Worm (Caenorhabditis elegans) whole organism, midembryonic: ENCODE measurements around the gene pkc-3.

Source experiments
- T22C8.4 ChIP-seq: fragments of 200-800 bp; sonication (Bioruptor generic); IDR thresholded peaks from 2 replicates; pipeline ENCODE4 v1.3.6; 2022; ENCODE audit warnings: missing genetic modification characterization, missing compliant biosample characterization
- cog-1 ChIP-seq: sonication (generic microtip); optimal IDR thresholded peaks from 2 replicates; lab custom pipeline; 2016; ENCODE audit warnings: missing genetic modification characterization, missing compliant biosample characterization
- flt-1 ChIP-seq: fragments of 200-800 bp; sonication (Bioruptor generic); IDR thresholded peaks from 2 replicates; pipeline ENCODE4 v1.3.6; 2022; ENCODE audit warnings: missing genetic modification characterization, missing compliant biosample characterization
- klf-2 ChIP-seq: fragments of 200-800 bp; sonication (Bioruptor generic); conservative IDR thresholded peaks from 2 replicates; pipeline ENCODE4 v1.3.6; 2022; ENCODE audit warnings: missing genetic modification reagents, missing genetic modification characterization, missing compliant biosample characterization
- med-1 ChIP-seq: sonication (generic microtip); optimal IDR thresholded peaks from 2 replicates; lab custom pipeline; 2017; ENCODE audit warnings: missing genetic modification characterization, mild to moderate bottlenecking, missing compliant biosample characterization, antibody characterized with exemption, missing genetic modification reagents; ENCODE audit not compliant: insufficient read depth
- ref-1 ChIP-seq: fragments of 200-800 bp; sonication (Bioruptor generic); conservative IDR thresholded peaks from 2 replicates; pipeline ENCODE4 v1.3.6; 2022; ENCODE audit warnings: missing genetic modification reagents, missing genetic modification characterization, missing compliant biosample characterization
- tab-1 ChIP-seq: fragments of 200-800 bp; sonication (Bioruptor generic); IDR thresholded peaks from 2 replicates; pipeline ENCODE4 v1.3.6; 2022; ENCODE audit warnings: missing genetic modification characterization, missing compliant biosample characterization
- ztf-23 ChIP-seq: fragments of 200-800 bp; sonication (Bioruptor generic); IDR thresholded peaks from 2 replicates; pipeline ENCODE4 v1.3.6; 2022; ENCODE audit warnings: missing genetic modification reagents, missing genetic modification characterization, missing compliant biosample characterization
- ztf-29 ChIP-seq: fragments of 200-800 bp; sonication (Bioruptor generic); IDR thresholded peaks from 2 replicates; pipeline ENCODE4 v1.3.6; 2022; ENCODE audit warnings: missing genetic modification reagents, missing genetic modification characterization, missing compliant biosample characterization

DNA sequence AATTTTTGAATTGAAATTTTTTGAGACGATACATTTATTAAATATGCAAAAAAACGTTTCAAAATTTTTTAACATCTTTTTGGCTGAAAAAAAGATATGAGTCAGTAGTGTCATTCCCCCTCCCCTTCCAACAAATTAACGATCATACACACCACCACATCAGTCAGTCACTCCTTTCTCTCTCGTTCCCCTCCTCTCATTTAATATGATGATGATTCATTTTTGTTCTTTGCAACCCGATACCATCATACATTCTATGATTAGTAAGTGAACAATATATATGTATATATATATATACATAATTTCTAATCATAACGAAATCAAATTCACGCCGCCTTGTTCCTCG is 42.4 kb upstream of the pkc-3 start:
- TF ChIP-seq klf-2 (GFP tag; lab: Robert Waterston, UW) (no peak), tab-1 (GFP tag; lab: Robert Waterston, UW) (no peak), cog-1 (tag; lab: Kevin White, UChicago) (no peak), ref-1 (GFP tag; lab: Robert Waterston, UW) (no peak), flt-1 (GFP tag; lab: Robert Waterston, UW) (no peak), ztf-23 (GFP tag; lab: Robert Waterston, UW) (no peak), T22C8.4 (no peak), ztf-29 (GFP tag; lab: Robert Waterston, UW) (no peak), med-1 (no peak)
